Fruit fly (Drosophila melanogaster): ENCODE measurements around the gene Ugt35B1.

The Ugt35B1 gene

DNA sequence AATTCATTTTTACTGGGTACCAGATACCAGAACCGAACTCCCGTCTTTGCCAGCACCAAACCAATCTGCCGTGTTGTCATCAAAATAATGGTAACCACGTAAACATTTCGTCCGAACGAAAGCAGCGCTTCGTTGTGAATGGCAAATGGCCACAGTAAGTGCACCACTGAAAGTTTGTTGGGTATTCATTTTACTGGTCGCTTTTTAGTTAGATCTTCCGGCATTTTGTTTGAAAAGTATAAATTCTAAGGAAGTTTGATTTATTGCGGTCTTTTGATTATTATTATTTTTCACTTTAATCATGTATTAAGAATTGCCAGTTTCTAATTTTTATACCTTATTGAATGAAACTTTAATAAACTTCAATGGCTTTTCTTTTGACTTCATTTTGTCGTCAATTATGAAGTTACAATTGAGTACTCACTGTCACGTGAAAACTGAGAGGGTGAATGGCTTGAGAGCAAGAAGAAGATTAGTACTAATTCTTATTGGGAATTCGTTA, 44.5 kb upstream of the Ugt35B1 start, which contains the start of gene ZnT86D (continued):
- TF ChIP-seq cg (GFP tag; optimal IDR thresholded peaks at IDR 0.05): no peak
- peak; percentile 88 for TF ChIP-seq CG2120 (GFP tag; optimal IDR thresholded peaks at IDR 0.05)
- peak; percentile 39 for TF ChIP-seq Atf3 (GFP tag; optimal IDR thresholded peaks at IDR 0.05)
- no peak for TF ChIP-seq disco-r (GFP tag; optimal IDR thresholded peaks at IDR 0.05)
- TF ChIP-seq CG34224 (GFP tag; IDR thresholded peaks at IDR 0.05; ENCODE audit: partially characterized antibody): no peak
- TF ChIP-seq CG7271 (tag; optimal IDR thresholded peaks at IDR 0.05): no peak
- peak; percentile 55 for TF ChIP-seq CG9727 (GFP tag; optimal IDR thresholded peaks at IDR 0.05)
- TF ChIP-seq Hr51 (GFP tag; optimal IDR thresholded peaks at IDR 0.05): peak; percentile 34 to 62
- no peak for TF ChIP-seq B-H1 (GFP tag; IDR thresholded peaks at IDR 0.05)
- TF ChIP-seq fd64A (GFP tag; optimal IDR thresholded peaks at IDR 0.05): no peak
- TF ChIP-seq dm (GFP tag; optimal IDR thresholded peaks at IDR 0.05): peak; percentile 21
- no peak for TF ChIP-seq seq (GFP tag; IDR thresholded peaks at IDR 0.05)
- peak; percentile 47 for TF ChIP-seq CG30020 (tag; optimal IDR thresholded peaks at IDR 0.05)
- TF ChIP-seq da (GFP tag; optimal IDR thresholded peaks at IDR 0.05): no peak
- TF ChIP-seq CG13894 (tag; optimal IDR thresholded peaks at IDR 0.05): peak; percentile 79
- TF ChIP-seq gce (GFP tag; IDR thresholded peaks at IDR 0.05): no peak
- peak; percentile 31 for TF ChIP-seq pfk (GFP tag; optimal IDR thresholded peaks at IDR 0.05)
- peak; percentile 18 to 88 for TF ChIP-seq tll (GFP tag; optimal IDR thresholded peaks at IDR 0.05)
- TF ChIP-seq bsh (GFP tag; optimal IDR thresholded peaks at IDR 0.05): peak in 1 of 2 experiments; percentile 46
- no peak for TF ChIP-seq CG6175 (GFP tag; IDR thresholded peaks at IDR 0.05)
- TF ChIP-seq E2f2 (GFP tag; IDR thresholded peaks at IDR 0.05): peak; percentile 26; the same call in 1 of the 2 replicates
- TF ChIP-seq Sox100B (GFP tag; optimal IDR thresholded peaks at IDR 0.05): peak; percentile 72
- peak; percentile 78 for TF ChIP-seq CG2712 (tag; optimal IDR thresholded peaks at IDR 0.05)
- TF ChIP-seq NC2α (GFP tag; optimal IDR thresholded peaks at IDR 0.05): no peak
- peak; percentile 69 for TF ChIP-seq shn (GFP tag; optimal IDR thresholded peaks at IDR 0.05)
- TF ChIP-seq ranshi (GFP tag; IDR thresholded peaks at IDR 0.05): no peak
- TF ChIP-seq CG11456 (GFP tag; IDR thresholded peaks at IDR 0.05): no peak
- TF ChIP-seq Scr (GFP tag; IDR thresholded peaks at IDR 0.05; ENCODE audit: partially characterized antibody): no peak
- TF ChIP-seq CG3726 (GFP tag; IDR thresholded peaks at IDR 0.05): no peak
- no peak for TF ChIP-seq CG8765 (GFP tag; IDR thresholded peaks at IDR 0.05)
- peak; percentile 64 for TF ChIP-seq Fer2 (tag; optimal IDR thresholded peaks at IDR 0.05)
- peak; percentile 70 for TF ChIP-seq B-H2 (GFP tag; optimal IDR thresholded peaks at IDR 0.05)
- 0 out of 2 replicates have a peak, but pooled peaks have one; percentile 12 for TF ChIP-seq CG14014 (GFP tag; IDR thresholded peaks at IDR 0.05)
- TF ChIP-seq Fer3 (tag; optimal IDR thresholded peaks at IDR 0.05): peak; percentile 70
- peak; percentile 69 for TF ChIP-seq CrebB (tag; optimal IDR thresholded peaks at IDR 0.05)
- TF ChIP-seq hkb (optimal IDR thresholded peaks at IDR 0.05): no peak
- 0 out of 2 replicates have a peak, but pooled peaks have one; percentile 6 for TF ChIP-seq hkb (GFP tag; IDR thresholded peaks at IDR 0.05)
- TF ChIP-seq CG13775 (GFP tag; optimal IDR thresholded peaks at IDR 0.05): peak; percentile 68
- TF ChIP-seq Chrac-16 (GFP tag; optimal IDR thresholded peaks at IDR 0.05): peak; percentile 33
- TF ChIP-seq CG12104 (GFP tag; optimal IDR thresholded peaks at IDR 0.05): peak; percentile 20
- peak; percentile 37 for TF ChIP-seq odd (GFP tag; optimal IDR thresholded peaks at IDR 0.05)
- TF ChIP-seq cad (GFP tag; optimal IDR thresholded peaks at IDR 0.05): no peak
- no peak for TF ChIP-seq ERR (GFP tag; optimal IDR thresholded peaks at IDR 0.05)
- TF ChIP-seq CG7839 (tag; optimal IDR thresholded peaks at IDR 0.05): peak; percentile 71
- no peak for TF ChIP-seq cato (GFP tag; optimal IDR thresholded peaks at IDR 0.05; ENCODE audit: borderline replicate concordance)
- TF ChIP-seq CG7963 (GFP tag; IDR thresholded peaks at IDR 0.05; ENCODE audit: partially characterized antibody): no peak
- peak; percentile 80 for TF ChIP-seq YL-1 (GFP tag; optimal IDR thresholded peaks at IDR 0.05)
- TF ChIP-seq CG4360 (GFP tag; IDR thresholded peaks at IDR 0.05): no peak
- no peak for TF ChIP-seq en (GFP tag; optimal IDR thresholded peaks at IDR 0.05)
- peak; percentile 36 for TF ChIP-seq CG12299 (tag; optimal IDR thresholded peaks at IDR 0.05)
- TF ChIP-seq Rx (GFP tag; IDR thresholded peaks at IDR 0.05): no peak
